Fruit fly (Drosophila melanogaster): ENCODE results near the gene CG1578.

CG1578 gene

DNA sequence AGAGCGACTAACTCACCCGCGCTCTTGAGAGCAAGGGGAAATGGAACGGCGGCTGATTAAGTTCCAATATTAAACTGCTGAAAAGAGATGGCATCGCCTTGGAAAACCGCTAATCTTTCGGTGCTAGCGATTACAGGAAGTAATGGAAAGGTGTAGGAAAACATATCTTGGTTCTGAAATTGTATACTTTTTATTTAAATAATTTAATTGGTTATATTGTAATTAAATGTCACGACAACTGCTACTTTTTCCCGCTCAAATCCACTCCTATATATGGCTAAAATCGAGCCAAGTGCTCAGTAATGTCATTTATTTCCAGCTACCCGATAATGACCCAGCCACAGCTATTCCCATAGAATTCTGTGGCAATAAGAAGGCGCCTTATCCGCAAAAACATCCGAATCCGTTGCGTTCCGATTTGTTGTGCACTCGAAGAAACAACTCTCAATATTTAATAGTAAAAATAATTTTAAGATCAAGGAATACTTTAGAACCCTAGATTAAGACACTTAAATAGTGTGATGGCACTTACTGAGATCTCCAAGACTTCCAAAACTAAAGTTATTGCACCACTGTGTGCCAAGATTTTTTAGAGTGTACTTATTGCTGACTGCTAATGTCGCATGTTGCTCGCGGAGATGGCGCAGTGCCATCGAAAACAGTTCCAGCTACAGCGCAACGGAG is 28.0 kb downstream of the CG1578 start (continued):
- no peak for TF ChIP-seq toy (GFP tag; IDR thresholded peaks at IDR 0.05)
- no peak for TF ChIP-seq CG15601 (tag; optimal IDR thresholded peaks at IDR 0.05)
- TF ChIP-seq CG13296 (GFP tag; optimal IDR thresholded peaks at IDR 0.05): peak; percentile 54
- TF ChIP-seq NC2β (GFP tag; optimal IDR thresholded peaks at IDR 0.05): peak; percentile 33
- no peak for TF ChIP-seq B-H2 (GFP tag; optimal IDR thresholded peaks at IDR 0.05)
- peak; percentile 39 for TF ChIP-seq nerfin-1 (tag; optimal IDR thresholded peaks at IDR 0.05)
- TF ChIP-seq ab (GFP tag; optimal IDR thresholded peaks at IDR 0.05): peak; percentile 6
- no peak for TF ChIP-seq D19B (GFP tag; optimal IDR thresholded peaks at IDR 0.05)
- no peak for TF ChIP-seq vnd (GFP tag; IDR thresholded peaks at IDR 0.05; ENCODE audit: partially characterized antibody)
- peak; percentile 40 for TF ChIP-seq CG4854 (GFP tag; optimal IDR thresholded peaks at IDR 0.05)
- TF ChIP-seq CG13424 (tag; optimal IDR thresholded peaks at IDR 0.05): peak; percentile 73
- TF ChIP-seq CG12219 (GFP tag; optimal IDR thresholded peaks at IDR 0.05): peak; percentile 67
- peak; percentile 81 for TF ChIP-seq CG7839 (tag; optimal IDR thresholded peaks at IDR 0.05)
- TF ChIP-seq emc (GFP tag; optimal IDR thresholded peaks at IDR 0.05): no peak
- peak; percentile 42 for TF ChIP-seq Atf-2 (GFP tag; optimal IDR thresholded peaks at IDR 0.05)
- peak; percentile 52 for TF ChIP-seq chn (GFP tag; optimal IDR thresholded peaks at IDR 0.05)
- 0 out of 2 replicates have a peak, but pooled peaks have one; percentile 6 for TF ChIP-seq dati (GFP tag; IDR thresholded peaks at IDR 0.05)
- TF ChIP-seq pb (GFP tag; optimal IDR thresholded peaks at IDR 0.05): no peak
- peak; percentile 55 for TF ChIP-seq CG7786 (GFP tag; optimal IDR thresholded peaks at IDR 0.05)
- TF ChIP-seq CG8388 (GFP tag; optimal IDR thresholded peaks at IDR 0.05): peak; percentile 73
- TF ChIP-seq CG14667 (GFP tag; IDR thresholded peaks at IDR 0.05): peak; percentile 64
- 0 out of 3 replicates have a peak, but pooled peaks have one; percentile 11 for TF ChIP-seq Dbx (GFP tag; IDR thresholded peaks at IDR 0.05)
- TF ChIP-seq pfk (GFP tag; optimal IDR thresholded peaks at IDR 0.05): no peak
- peak; percentile 26 for TF ChIP-seq Myb (GFP tag; optimal IDR thresholded peaks at IDR 0.05)
- TF ChIP-seq CG18619 (GFP tag; optimal IDR thresholded peaks at IDR 0.05): peak; percentile 61
- peak; percentile 77 for TF ChIP-seq CG17359 (tag; optimal IDR thresholded peaks at IDR 0.05)
- no peak for TF ChIP-seq ham (GFP tag; IDR thresholded peaks at IDR 0.05)
- TF ChIP-seq lmd (GFP tag; IDR thresholded peaks at IDR 0.05): peak; percentile 74
- TF ChIP-seq ara (GFP tag; IDR thresholded peaks at IDR 0.05): peak; percentile 74
- TF ChIP-seq vfl (GFP tag; optimal IDR thresholded peaks at IDR 0.05): peak; percentile 28
- TF ChIP-seq Dp (GFP tag; optimal IDR thresholded peaks at IDR 0.05): no peak
- no peak for TF ChIP-seq sqz (GFP tag; optimal IDR thresholded peaks at IDR 0.05)
- no peak for TF ChIP-seq CG9876 (GFP tag; optimal IDR thresholded peaks at IDR 0.05)
- no peak for TF ChIP-seq CG7357 (GFP tag; IDR thresholded peaks at IDR 0.05)
- peak; percentile 14 for TF ChIP-seq CG15479 (GFP tag; optimal IDR thresholded peaks at IDR 0.05)
- TF ChIP-seq CG3847 (GFP tag; IDR thresholded peaks at IDR 0.05): peak; percentile 26; the same call in 1 of the 2 replicates
- TF ChIP-seq ap (GFP tag; IDR thresholded peaks at IDR 0.05): peak; percentile 75
- TF ChIP-seq CG2678 (tag; optimal IDR thresholded peaks at IDR 0.05): peak; percentile 80
- TF ChIP-seq NC2α (GFP tag; optimal IDR thresholded peaks at IDR 0.05): peak; percentile 28
- TF ChIP-seq cas (GFP tag; IDR thresholded peaks at IDR 0.05): no peak
- TF ChIP-seq Nf-YC (tag; optimal IDR thresholded peaks at IDR 0.05): no peak
- TF ChIP-seq sens (GFP tag): peak; percentile 91
- peak; percentile 46; the same call in 1 of the 2 replicates for TF ChIP-seq wor (GFP tag; IDR thresholded peaks at IDR 0.05)
- no peak for TF ChIP-seq ac (GFP tag; optimal IDR thresholded peaks at IDR 0.05)
- TF ChIP-seq H2.0 (GFP tag; IDR thresholded peaks at IDR 0.05): peak; percentile 77
- peak; percentile 44 for TF ChIP-seq Dip3 (GFP tag; optimal IDR thresholded peaks at IDR 0.05)
- TF ChIP-seq ATbp (GFP tag; optimal IDR thresholded peaks at IDR 0.05): peak; percentile 67
- no peak for TF ChIP-seq fru (optimal IDR thresholded peaks at IDR 0.05)
- 0 out of 2 replicates have a peak, but pooled peaks have one; percentile 26 for TF ChIP-seq CG11696 (GFP tag; IDR thresholded peaks at IDR 0.05)
- TF ChIP-seq fd102C (GFP tag; optimal IDR thresholded peaks at IDR 0.05): no peak
- no peak for TF ChIP-seq BEAF-32 (GFP tag; optimal IDR thresholded peaks at IDR 0.05)

Measured in whole organism, embryonic.